Fruit fly (Drosophila melanogaster) whole organism, embryonic: ENCODE measurements around the gene CG11768.

ENCODE experiments used
- B-H2 ChIP-seq: fragments of 200-800 bp; sonication (Bioruptor generic); optimal IDR thresholded peaks from 2 replicates; lab custom pipeline; 2018; ENCODE audit warnings: missing biosample characterization, mild to moderate bottlenecking, missing genetic modification characterization
- CG10366 ChIP-seq: fragments of 200-800 bp; sonication (Bioruptor generic); IDR thresholded peaks from 2 replicates; pipeline ENCODE4 v1.3.6; 2022; ENCODE audit warnings: missing biosample characterization, missing genetic modification characterization
- CG11085 ChIP-seq: fragments of 200-800 bp; sonication (Bioruptor generic); IDR thresholded peaks from 2 replicates; pipeline ENCODE4 v1.3.6; 2022; ENCODE audit warnings: missing biosample characterization, missing genetic modification characterization
- CG12155 ChIP-seq: fragments of 200-800 bp; sonication (Bioruptor generic); optimal IDR thresholded peaks from 3 replicates; lab custom pipeline; 2016; ENCODE audit warnings: missing biosample characterization, missing genetic modification characterization
- CG12299 ChIP-seq: fragments of 200-800 bp; sonication (Bioruptor generic); optimal IDR thresholded peaks from 2 replicates; lab custom pipeline; 2018; ENCODE audit warnings: missing biosample characterization, mild to moderate bottlenecking, missing genetic modification characterization
- CG12659 ChIP-seq: fragments of 200-800 bp; sonication (Bioruptor generic); optimal IDR thresholded peaks from 3 replicates; lab custom pipeline; 2017; ENCODE audit warnings: mild to moderate bottlenecking, missing biosample characterization, missing genetic modification reagents, missing genetic modification characterization
- CG14014 ChIP-seq: fragments of 200-800 bp; sonication (Bioruptor generic); IDR thresholded peaks from 2 replicates; pipeline ENCODE4 v1.3.6; 2022; ENCODE audit warnings: missing biosample characterization, missing genetic modification characterization
- CG14965 ChIP-seq: fragments of 200-800 bp; sonication (Bioruptor generic); optimal IDR thresholded peaks from 2 replicates; lab custom pipeline; 2016; ENCODE audit warnings: missing biosample characterization, missing genetic modification characterization, borderline replicate concordance
- CG15696 ChIP-seq: fragments of 200-800 bp; sonication (Bioruptor generic); optimal IDR thresholded peaks from 2 replicates; lab custom pipeline; 2019; ENCODE audit warnings: missing biosample characterization, mild to moderate bottlenecking, missing genetic modification characterization, moderate library complexity
- CG17328 ChIP-seq: fragments of 200-800 bp; sonication (Bioruptor generic); IDR thresholded peaks from 2 replicates; pipeline ENCODE4 v1.3.6; 2022; ENCODE audit warnings: missing biosample characterization, missing genetic modification characterization
- CG17612 ChIP-seq: fragments of 200-800 bp; sonication (Bioruptor generic); IDR thresholded peaks from 2 replicates; pipeline ENCODE4 v1.3.6; 2022; ENCODE audit warnings: missing biosample characterization, missing genetic modification characterization
- CG17802 ChIP-seq: fragments of 200-800 bp; sonication (Bioruptor generic); optimal IDR thresholded peaks from 2 replicates; lab custom pipeline; 2018; ENCODE audit warnings: missing biosample characterization, mild to moderate bottlenecking, missing genetic modification characterization, moderate library complexity
- CG18599 ChIP-seq: fragments of 200-800 bp; sonication (Bioruptor generic); optimal IDR thresholded peaks from 3 replicates; lab custom pipeline; 2017; ENCODE audit warnings: missing biosample characterization, missing genetic modification characterization, mild to moderate bottlenecking, moderate library complexity, missing genetic modification reagents
- CG31365 ChIP-seq: fragments of 200-800 bp; sonication (Bioruptor generic); optimal IDR thresholded peaks from 2 replicates; lab custom pipeline; 2018; ENCODE audit warnings: missing biosample characterization, mild to moderate bottlenecking, missing genetic modification characterization
- CG32767 ChIP-seq: fragments of 200-800 bp; sonication (Bioruptor generic); IDR thresholded peaks from 2 replicates; pipeline ENCODE4 v1.3.6; 2022; ENCODE audit warnings: missing biosample characterization, missing genetic modification characterization
- CG3995 ChIP-seq: fragments of 200-800 bp; sonication (Bioruptor generic); optimal IDR thresholded peaks from 3 replicates; lab custom pipeline; 2016; ENCODE audit warnings: missing biosample characterization, missing genetic modification characterization
- CG42726 ChIP-seq: fragments of 200-800 bp; sonication (Bioruptor generic); IDR thresholded peaks from 2 replicates; pipeline ENCODE4 v1.3.6; 2022; ENCODE audit warnings: missing biosample characterization, missing genetic modification characterization; ENCODE audit not compliant: partially characterized antibody
- CG7987 ChIP-seq: fragments of 200-800 bp; sonication (Bioruptor generic); optimal IDR thresholded peaks from 2 replicates; lab custom pipeline; 2018; ENCODE audit warnings: missing biosample characterization, mild to moderate bottlenecking, missing genetic modification characterization, moderate library complexity
- CG9932 ChIP-seq: fragments of 200-800 bp; sonication (Bioruptor generic); IDR thresholded peaks from 2 replicates; pipeline ENCODE4 v1.3.6; 2022; ENCODE audit warnings: missing biosample characterization, missing genetic modification characterization
- Camta ChIP-seq: fragments of 200-800 bp; sonication (Bioruptor generic); optimal IDR thresholded peaks from 2 replicates; lab custom pipeline; 2016; ENCODE audit warnings: missing biosample characterization, missing genetic modification characterization
- CoRest ChIP-seq: fragments of 200-800 bp; sonication (Bioruptor generic); optimal IDR thresholded peaks from 3 replicates; lab custom pipeline; 2018; ENCODE audit warnings: missing biosample characterization, mild to moderate bottlenecking, missing genetic modification characterization, moderate library complexity
- D19A ChIP-seq: fragments of 200-800 bp; optimal IDR thresholded peaks from 3 replicates; lab custom pipeline; 2019; ENCODE audit warnings: missing biosample characterization, mild to moderate bottlenecking, missing genetic modification characterization, moderate library complexity
- Dfd ChIP-seq, 2 experiments: fragments of >200 bp; optimal IDR thresholded peaks; 2 replicates each; lab custom pipeline; 2017; ENCODE audit warnings: missing biosample characterization in 2 of 2, missing genetic modification characterization in 2 of 2
- Ets97D ChIP-seq: fragments of 200-800 bp; sonication (Bioruptor generic); optimal IDR thresholded peaks from 3 replicates; lab custom pipeline; 2016; ENCODE audit warnings: missing biosample characterization, missing genetic modification characterization
- Fer3 ChIP-seq: fragments of 200-800 bp; sonication (Bioruptor generic); optimal IDR thresholded peaks from 2 replicates; lab custom pipeline; 2018; ENCODE audit warnings: missing biosample characterization, mild to moderate bottlenecking, missing genetic modification characterization, moderate library complexity
- Meics ChIP-seq: fragments of 200-800 bp; sonication (Bioruptor generic); optimal IDR thresholded peaks from 2 replicates; lab custom pipeline; 2017; ENCODE audit warnings: missing biosample characterization, mild to moderate bottlenecking, missing genetic modification characterization
- NFAT ChIP-seq: fragments of 200-800 bp; sonication (Bioruptor generic); IDR thresholded peaks from 2 replicates; pipeline ENCODE4 v1.3.6; 2022; ENCODE audit warnings: missing biosample characterization, missing genetic modification characterization
- Opbp ChIP-seq: fragments of 200-800 bp; sonication (Bioruptor generic); IDR thresholded peaks from 3 replicates; pipeline ENCODE4 v1.3.6; 2022; ENCODE audit warnings: missing biosample characterization, missing genetic modification characterization; ENCODE audit not compliant: partially characterized antibody
- Sox100B ChIP-seq: fragments of 200-800 bp; sonication (Bioruptor generic); optimal IDR thresholded peaks from 3 replicates; lab custom pipeline; 2018; ENCODE audit warnings: missing biosample characterization, mild to moderate bottlenecking, missing genetic modification characterization
- Ssrp ChIP-seq: fragments of 200-800 bp; sonication (Bioruptor generic); optimal IDR thresholded peaks from 2 replicates; lab custom pipeline; 2018; ENCODE audit warnings: missing biosample characterization, mild to moderate bottlenecking, missing genetic modification characterization, moderate library complexity
- ab ChIP-seq: fragments of 200-800 bp; sonication (Bioruptor generic); optimal IDR thresholded peaks from 2 replicates; lab custom pipeline; 2016; ENCODE audit warnings: missing biosample characterization, missing genetic modification characterization
- chif ChIP-seq, 2 experiments: fragments of 200-800 bp; sonication (Bioruptor generic); optimal IDR thresholded peaks; 3 replicates each; lab custom pipeline; 2016; ENCODE audit warnings: missing biosample characterization in 2 of 2, missing genetic modification characterization in 2 of 2
- cwo ChIP-seq: fragments of 200-800 bp; sonication (Bioruptor generic); optimal IDR thresholded peaks from 3 replicates; lab custom pipeline; 2017; ENCODE audit warnings: missing biosample characterization, missing genetic modification characterization, mild to moderate bottlenecking, moderate library complexity, missing genetic modification reagents
- danr ChIP-seq: fragments of 200-800 bp; sonication (Bioruptor generic); IDR thresholded peaks from 2 replicates; pipeline ENCODE4 v1.3.6; 2022; ENCODE audit warnings: missing biosample characterization, missing genetic modification characterization
- gfzf ChIP-seq: fragments of 200-800 bp; sonication (Bioruptor generic); optimal IDR thresholded peaks from 2 replicates; lab custom pipeline; 2016; ENCODE audit warnings: missing biosample characterization, mild to moderate bottlenecking, missing genetic modification characterization, moderate library complexity
- gsb ChIP-seq: fragments of 200-800 bp; sonication (Bioruptor generic); IDR thresholded peaks from 2 replicates; pipeline ENCODE4 v1.3.6; 2022; ENCODE audit warnings: missing biosample characterization, missing genetic modification characterization
- hb ChIP-seq: fragments of 200-800 bp; sonication (Bioruptor generic); IDR thresholded peaks from 3 replicates; pipeline ENCODE4 v1.3.6; 2022; ENCODE audit warnings: missing biosample characterization, missing genetic modification characterization; ENCODE audit not compliant: partially characterized antibody
- insv ChIP-seq, 2 experiments: fragments of 200-800 bp; sonication (Bioruptor generic); optimal IDR thresholded peaks; 3 replicates each; lab custom pipeline; 2016 to 2018; ENCODE audit warnings: missing biosample characterization in 2 of 2, missing genetic modification characterization in 2 of 2
- ken ChIP-seq: fragments of 200-800 bp; sonication (Bioruptor generic); IDR thresholded peaks from 3 replicates; pipeline ENCODE4 v1.3.6; 2022; ENCODE audit warnings: missing biosample characterization, missing genetic modification characterization
- lola ChIP-seq, 3 experiments: fragments of >200 bp in 2 of 3; fragments of 200-800 bp in 1 of 3; sonication (Bioruptor generic) in 1 of 3; optimal IDR thresholded peaks; 2 replicates each; lab custom pipeline; 2017 to 2019; ENCODE audit warnings: missing biosample characterization in 3 of 3, missing genetic modification characterization in 3 of 3, mild to moderate bottlenecking in 1 of 3, moderate library complexity in 1 of 3
- salm ChIP-seq: fragments of 200-800 bp; sonication (Bioruptor generic); optimal IDR thresholded peaks from 2 replicates; lab custom pipeline; 2018; ENCODE audit warnings: missing biosample characterization, mild to moderate bottlenecking, missing genetic modification characterization
- sd ChIP-seq: fragments of 200-800 bp; sonication (Bioruptor generic); optimal IDR thresholded peaks from 3 replicates; lab custom pipeline; 2018; ENCODE audit warnings: missing biosample characterization, mild to moderate bottlenecking, missing genetic modification characterization, moderate library complexity
- seq ChIP-seq: fragments of 200-800 bp; sonication (Bioruptor generic); IDR thresholded peaks from 2 replicates; pipeline ENCODE4 v1.3.6; 2022; ENCODE audit warnings: missing biosample characterization, missing genetic modification characterization
- sisA ChIP-seq: fragments of 200-800 bp; sonication (Bioruptor generic); IDR thresholded peaks from 2 replicates; pipeline ENCODE4 v1.3.6; 2022; ENCODE audit warnings: missing biosample characterization, missing genetic modification characterization
- tna ChIP-seq: fragments of 200-800 bp; sonication (Bioruptor generic); IDR thresholded peaks from 2 replicates; pipeline ENCODE4 v1.3.6; 2022; ENCODE audit warnings: missing biosample characterization, missing genetic modification characterization; ENCODE audit not compliant: partially characterized antibody
- ttk ChIP-seq: fragments of 200-800 bp; sonication (Bioruptor generic); IDR thresholded peaks from 2 replicates; pipeline ENCODE4 v2.1.2; 2022; ENCODE audit warnings: missing biosample characterization, missing genetic modification characterization
- tx ChIP-seq: fragments of 200-800 bp; sonication (Bioruptor generic); optimal IDR thresholded peaks from 2 replicates; lab custom pipeline; 2016; ENCODE audit warnings: missing biosample characterization, missing genetic modification characterization

CG11768 gene

dm6 chr3R:8812342-8812966 lies 44.5 kb upstream of the CG11768 start (continued):
- TF ChIP-seq gfzf: no peak
- TF ChIP-seq sisA (GFP tag; lab: Robert Waterston, UW): peak; percentile 61
- TF ChIP-seq lola (GFP tag; optimal IDR thresholded peaks at IDR 0.05; lab: Kevin White, UChicago): peak in 1 of 3 experiments; percentile 16
- TF ChIP-seq CG17802 (tag; lab: Kevin White, UChicago): no peak
- peak; percentile 55; the same call in 1 of the 2 replicates for TF ChIP-seq CG14014
- TF ChIP-seq CG32767: peak; percentile 61; the same call in 1 of the 2 replicates
- no peak for TF ChIP-seq B-H2 (GFP tag; lab: Kevin White, UChicago)
- TF ChIP-seq insv (GFP tag; optimal IDR thresholded peaks at IDR 0.05; lab: Kevin White, UChicago): no peak
- peak; percentile 38 for TF ChIP-seq CG18599 (GFP tag; lab: Kevin White, UChicago)
- peak; percentile 73 for TF ChIP-seq CG9932 (GFP tag; lab: Robert Waterston, UW)
- peak; percentile 75 for TF ChIP-seq seq (GFP tag; lab: Robert Waterston, UW)
- TF ChIP-seq ken: 0 out of 3 replicates have a peak, but pooled peaks have one; percentile 4
- TF ChIP-seq gsb (GFP tag; lab: Robert Waterston, UW): no peak
- peak; percentile 35; the same call in 1 of the 2 replicates for TF ChIP-seq CG11085 (GFP tag; lab: Robert Waterston, UW)
- TF ChIP-seq Opbp (GFP tag; lab: Robert Waterston, UW): no peak
- no peak for TF ChIP-seq CG31365
- peak in 1 of 2 experiments; percentile 38 for TF ChIP-seq chif (GFP tag; optimal IDR thresholded peaks at IDR 0.05; lab: Kevin White, UChicago)
- peak; percentile 35 for TF ChIP-seq CG12155

- TF ChIP-seq Fer3 (peak; percentile 99), Camta (GFP tag; lab: Kevin White, UChicago) (peak; percentile 99), Ets97D (GFP tag; lab: Kevin White, UChicago) (peak; percentile 93), tx (GFP tag; lab: Kevin White, UChicago) (peak; percentile 98), sd (peak; percentile 96), CG14014 (peak; percentile 99), ab (GFP tag; lab: Kevin White, UChicago) (peak; percentile 97), D19A (peak; percentile 96), CG7987 (GFP tag; lab: Kevin White, UChicago) (peak; percentile 97), Sox100B (GFP tag; lab: Kevin White, UChicago) (peak; percentile 98), NFAT (GFP tag; lab: Robert Waterston, UW) (peak; percentile 99), CG10366 (GFP tag; lab: Robert Waterston, UW) (peak; percentile 99), CG15696 (tag; lab: Kevin White, UChicago) (peak; percentile 94), CG12299 (tag; lab: Kevin White, UChicago) (peak; percentile 98), CG17328 (GFP tag; lab: Robert Waterston, UW) (peak; percentile 98), CG3995 (GFP tag; lab: Kevin White, UChicago) (peak; percentile 88), Ssrp (peak; percentile 99), tna (GFP tag; lab: Robert Waterston, UW) (no peak; the same call in 1 of the 2 replicates), CG17612 (peak; percentile 96), danr (peak; percentile 98), Meics (GFP tag; lab: Kevin White, UChicago) (peak; percentile 99), cwo (GFP tag; lab: Kevin White, UChicago) (peak; percentile 98), CG14965 (GFP tag; lab: Kevin White, UChicago) (peak; percentile 89), ttk (GFP tag; lab: Robert Waterston, UW) (peak; percentile 98), CoRest (peak; percentile 99), hb (GFP tag; lab: Robert Waterston, UW) (no peak), CG42726 (GFP tag; lab: Robert Waterston, UW) (0 out of 2 replicates have a peak, but pooled peaks have one; percentile 26), CG12659 (GFP tag; lab: Kevin White, UChicago) (peak; percentile 99), Dfd (GFP tag; optimal IDR thresholded peaks at IDR 0.05; lab: Kevin White, UChicago) (no peak), salm (tag; lab: Kevin White, UChicago) (peak; percentile 98)
Measured at dm6 chr3R:8811323-8811936, 43.4 kb upstream of the CG11768 start.
